Fruit fly (Drosophila melanogaster) whole organism, embryonic: ENCODE results near the gene CG8641.

Experiments used
- CG11456 ChIP-seq: fragments of 200-800 bp; sonication (Bioruptor generic); IDR thresholded peaks from 3 replicates; pipeline ENCODE4 v1.3.6; 2022; ENCODE audit warnings: missing biosample characterization, missing genetic modification characterization
- CG13123 ChIP-seq: fragments of 200-800 bp; sonication (Bioruptor generic); optimal IDR thresholded peaks from 2 replicates; lab custom pipeline; 2016; ENCODE audit warnings: missing biosample characterization, missing genetic modification characterization
- CG4617 ChIP-seq: fragments of 200-800 bp; sonication (Bioruptor generic); optimal IDR thresholded peaks from 3 replicates; lab custom pipeline; 2016; ENCODE audit warnings: missing biosample characterization, missing genetic modification characterization, borderline replicate concordance
- PHDP ChIP-seq: fragments of 200-800 bp; sonication (Bioruptor generic); optimal IDR thresholded peaks from 3 replicates; lab custom pipeline; 2018; ENCODE audit warnings: missing biosample characterization, mild to moderate bottlenecking, missing genetic modification characterization, moderate library complexity
- sob ChIP-seq: fragments of 200-800 bp; sonication (Bioruptor generic); IDR thresholded peaks from 2 replicates; pipeline ENCODE4 v1.3.6; 2022; ENCODE audit warnings: missing biosample characterization, missing genetic modification characterization
- trem ChIP-seq: fragments of 200-800 bp; optimal IDR thresholded peaks from 3 replicates; lab custom pipeline; 2019; ENCODE audit warnings: missing biosample characterization, mild to moderate bottlenecking, missing genetic modification characterization, moderate library complexity

DNA sequence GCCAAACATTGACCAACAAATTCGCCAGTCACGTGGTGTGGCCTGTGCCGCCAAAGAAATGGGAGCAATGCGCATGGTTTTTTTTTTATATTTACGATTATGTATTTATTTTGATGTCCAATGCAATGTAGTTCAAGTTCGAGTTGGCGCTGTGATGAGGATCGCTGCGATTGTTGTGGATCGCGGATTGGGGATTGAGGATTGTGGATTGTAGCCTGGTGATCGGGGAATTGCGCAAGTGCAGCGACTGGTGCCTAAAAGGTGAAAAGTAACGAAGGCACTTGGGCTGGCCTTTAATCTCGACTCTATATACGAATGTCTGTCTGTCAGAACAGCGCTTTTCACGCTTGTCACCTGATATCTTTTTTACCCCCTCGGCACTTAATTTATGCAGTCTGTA is 27.2 kb upstream of the CG8641 start:
- no peak for TF ChIP-seq CG13123 (GFP tag; lab: Kevin White, UChicago)
- no peak for TF ChIP-seq sob (GFP tag; lab: Robert Waterston, UW)
- TF ChIP-seq trem (tag; lab: Kevin White, UChicago), result no peak
- no peak for TF ChIP-seq CG11456
- TF ChIP-seq CG4617 (GFP tag; lab: Kevin White, UChicago), result no peak
- no peak for TF ChIP-seq PHDP (tag; lab: Kevin White, UChicago)
